Worm (Caenorhabditis elegans): ENCODE results near the gene C36C5.15.

Gene C36C5.15

ce11 chrV:3163143-3163542 is 5.4 kb downstream of the C36C5.15 start (continued):
- TF ChIP-seq spr-3 (GFP tag; optimal IDR thresholded peaks at IDR 0.05) (no peak), ZK546.5 (tag; optimal IDR thresholded peaks at IDR 0.05) (no peak), zag-1 (tag; optimal IDR thresholded peaks at IDR 0.05) (no peak), nhr-28 (tag; optimal IDR thresholded peaks at IDR 0.05) (no peak), zfp-3 (GFP tag; conservative IDR thresholded peaks at IDR 0.05) (no peak), Y75B8A.6 (GFP tag; IDR thresholded peaks at IDR 0.05) (0 out of 2 replicates have a peak, but pooled peaks have one; percentile 14), dpl-1 (GFP tag; optimal IDR thresholded peaks at IDR 0.05) (no peak), madf-5 (GFP tag; IDR thresholded peaks at IDR 0.05) (peak in 1 of 2 experiments; percentile 31; a peak in 1 of 4 replicates), mep-1 (tag; optimal IDR thresholded peaks at IDR 0.05) (no peak), gei-8 (GFP tag; optimal IDR thresholded peaks at IDR 0.05) (no peak), fos-1 (tag; optimal IDR thresholded peaks at IDR 0.05) (no peak), nhr-76 (tag; optimal IDR thresholded peaks at IDR 0.05) (no peak), lin-13 (GFP tag; optimal IDR thresholded peaks at IDR 0.05) (no peak), zip-11 (GFP tag; IDR thresholded peaks at IDR 0.05) (no peak), ceh-82 (tag; optimal IDR thresholded peaks at IDR 0.05) (no peak), lin-38 (GFP tag; IDR thresholded peaks at IDR 0.05) (no peak), mdt-29 (GFP tag; IDR thresholded peaks at IDR 0.05) (peak; percentile 34; the same call in 1 of the 2 replicates), tag-97 (GFP tag; IDR thresholded peaks at IDR 0.05) (no peak), nhr-10 (tag; optimal IDR thresholded peaks at IDR 0.05) (no peak), nhr-77 (tag; optimal IDR thresholded peaks at IDR 0.05) (no peak), mxl-3 (GFP tag; optimal IDR thresholded peaks at IDR 0.05) (no peak), F26F4.8 (GFP tag; conservative IDR thresholded peaks at IDR 0.05) (peak; percentile 71; the same call in 1 of the 2 replicates), hmg-1.1 (GFP tag; IDR thresholded peaks at IDR 0.05) (no peak), lsy-2 (tag; optimal IDR thresholded peaks at IDR 0.05) (no peak), aha-1 (tag) (no peak), unc-39 (tag; optimal IDR thresholded peaks at IDR 0.05) (no peak), spr-1 (tag; optimal IDR thresholded peaks at IDR 0.05) (no peak), nhr-11 (tag; optimal IDR thresholded peaks at IDR 0.05) (no peak), lin-15B (tag; optimal IDR thresholded peaks at IDR 0.05) (no peak), T20F7.1 (GFP tag; optimal IDR thresholded peaks at IDR 0.05) (no peak), tra-1 (GFP tag; IDR thresholded peaks at IDR 0.05) (0 out of 2 replicates have a peak, but pooled peaks have one; percentile 52), dmd-8 (GFP tag; IDR thresholded peaks at IDR 0.05) (peak; percentile 82), mdl-1 (tag; optimal IDR thresholded peaks at IDR 0.05) (no peak), daf-8 (GFP tag; IDR thresholded peaks at IDR 0.05) (no peak), egl-27 (tag; optimal IDR thresholded peaks at IDR 0.05) (no peak), saeg-2 (GFP tag; IDR thresholded peaks at IDR 0.05) (no peak), unc-130 (GFP tag; optimal IDR thresholded peaks at IDR 0.05) (peak; percentile 28), dmd-9 (GFP tag; IDR thresholded peaks at IDR 0.05) (0 out of 2 replicates have a peak, but pooled peaks have one; percentile 23), jun-1 (tag; optimal IDR thresholded peaks at IDR 0.05) (no peak), duxl-1 (tag; optimal IDR thresholded peaks at IDR 0.05; ENCODE audit: poor library complexity) (no peak), Y48G9A.11 (GFP tag; IDR thresholded peaks at IDR 0.05) (peak; percentile 61), egl-43 (GFP tag; IDR thresholded peaks at IDR 0.05) (peak; percentile 80), sdz-12 (GFP tag; optimal IDR thresholded peaks at IDR 0.05) (no peak), zfp-2 (tag; optimal IDR thresholded peaks at IDR 0.05) (no peak), hlh-11 (tag; optimal IDR thresholded peaks at IDR 0.05) (no peak), nhr-102 (tag; optimal IDR thresholded peaks at IDR 0.05) (no peak), ceh-28 (tag; optimal IDR thresholded peaks at IDR 0.05) (no peak), Y5F2A.4 (GFP tag; optimal IDR thresholded peaks at IDR 0.05) (no peak), R02D3.7 (tag; optimal IDR thresholded peaks at IDR 0.05) (no peak), fkh-10 (GFP tag; optimal IDR thresholded peaks at IDR 0.05) (no peak), ceh-62 (tag; optimal IDR thresholded peaks at IDR 0.05) (no peak), dve-1 (tag; optimal IDR thresholded peaks at IDR 0.05; ENCODE audit: insufficient read depth) (no peak), snpc-1.2 (GFP tag; IDR thresholded peaks at IDR 0.05) (peak; percentile 86)

All from whole organism, L4 larva.